Fruit fly (Drosophila melanogaster) whole organism, embryonic: ENCODE data around the gene CG43998.
A peak's percentile ranks its signal among the peaks of the same experiment; 100 is the strongest.

ENCODE experiments used
- Aef1 ChIP-seq: fragments of 200-800 bp; sonication (Bioruptor generic); IDR thresholded peaks from 3 replicates; pipeline ENCODE4 v1.3.6; 2022; ENCODE audit warnings: missing biosample characterization, missing genetic modification characterization
- Bteb2 ChIP-seq: fragments of 200-800 bp; sonication (Bioruptor generic); optimal IDR thresholded peaks from 2 replicates; lab custom pipeline; 2016; ENCODE audit warnings: missing biosample characterization, missing genetic modification characterization
- CG1024 ChIP-seq: fragments of 200-800 bp; sonication (Bioruptor generic); IDR thresholded peaks from 2 replicates; pipeline ENCODE4 v1.3.6; 2022; ENCODE audit warnings: missing biosample characterization, missing genetic modification characterization
- CG11085 ChIP-seq: fragments of 200-800 bp; sonication (Bioruptor generic); IDR thresholded peaks from 2 replicates; pipeline ENCODE4 v1.3.6; 2022; ENCODE audit warnings: missing biosample characterization, missing genetic modification characterization
- CG13287 ChIP-seq: fragments of 200-800 bp; sonication (Bioruptor generic); IDR thresholded peaks from 2 replicates; pipeline ENCODE4 v1.3.6; 2022; ENCODE audit warnings: missing biosample characterization, missing genetic modification characterization; ENCODE audit not compliant: partially characterized antibody
- CG13775 ChIP-seq: fragments of 200-800 bp; sonication (Bioruptor generic); optimal IDR thresholded peaks from 3 replicates; lab custom pipeline; 2017; ENCODE audit warnings: missing biosample characterization, mild to moderate bottlenecking, missing genetic modification characterization
- CG14710 ChIP-seq: fragments of 200-800 bp; sonication (Bioruptor generic); optimal IDR thresholded peaks from 3 replicates; lab custom pipeline; 2019; ENCODE audit warnings: missing biosample characterization, mild to moderate bottlenecking, missing genetic modification characterization, moderate library complexity
- CG15011 ChIP-seq: fragments of 200-800 bp; sonication (Bioruptor generic); optimal IDR thresholded peaks from 3 replicates; lab custom pipeline; 2018; ENCODE audit warnings: missing biosample characterization, mild to moderate bottlenecking, missing genetic modification characterization
- CG15601 ChIP-seq: fragments of 200-800 bp; sonication (Bioruptor generic); optimal IDR thresholded peaks from 3 replicates; lab custom pipeline; 2019; ENCODE audit warnings: missing biosample characterization, mild to moderate bottlenecking, missing genetic modification characterization, moderate library complexity
- CG1602 ChIP-seq: fragments of 200-800 bp; sonication (Bioruptor generic); optimal IDR thresholded peaks from 3 replicates; lab custom pipeline; 2016; ENCODE audit warnings: missing biosample characterization, missing genetic modification characterization
- CG16779 ChIP-seq: fragments of 200-800 bp; sonication (Bioruptor generic); IDR thresholded peaks from 2 replicates; pipeline ENCODE4 v1.3.6; 2022; ENCODE audit warnings: missing biosample characterization, missing genetic modification characterization
- CG17385 ChIP-seq: fragments of 200-800 bp; sonication (Bioruptor generic); optimal IDR thresholded peaks from 3 replicates; lab custom pipeline; 2018; ENCODE audit warnings: missing biosample characterization, mild to moderate bottlenecking, missing genetic modification characterization
- CG1792 ChIP-seq: fragments of 200-800 bp; sonication (Bioruptor generic); optimal IDR thresholded peaks from 2 replicates; lab custom pipeline; 2016; ENCODE audit warnings: missing biosample characterization, missing genetic modification characterization
- CG18011 ChIP-seq: fragments of 200-800 bp; sonication (Bioruptor generic); optimal IDR thresholded peaks from 2 replicates; lab custom pipeline; 2017; ENCODE audit warnings: missing biosample characterization, missing genetic modification characterization, mild to moderate bottlenecking, moderate library complexity, missing genotype
- CG1832 ChIP-seq: fragments of 200-800 bp; sonication (Bioruptor generic); optimal IDR thresholded peaks from 2 replicates; lab custom pipeline; 2017; ENCODE audit warnings: missing biosample characterization, mild to moderate bottlenecking, missing genetic modification characterization, inconsistent platforms
- CG2889 ChIP-seq: fragments of 200-800 bp; sonication (Bioruptor generic); IDR thresholded peaks from 3 replicates; pipeline ENCODE4 v1.3.6; 2022; ENCODE audit warnings: missing biosample characterization, missing genetic modification characterization
- CG31365 ChIP-seq: fragments of 200-800 bp; sonication (Bioruptor generic); optimal IDR thresholded peaks from 2 replicates; lab custom pipeline; 2018; ENCODE audit warnings: missing biosample characterization, mild to moderate bottlenecking, missing genetic modification characterization
- CG31388 ChIP-seq: fragments of 200-800 bp; sonication (Bioruptor generic); optimal IDR thresholded peaks from 2 replicates; lab custom pipeline; 2016; ENCODE audit warnings: missing biosample characterization, missing genetic modification characterization
- CG4328 ChIP-seq: fragments of 200-800 bp; sonication (Bioruptor generic); optimal IDR thresholded peaks from 3 replicates; lab custom pipeline; 2017; ENCODE audit warnings: missing biosample characterization, missing genetic modification reagents, missing genetic modification characterization
- CG4360 ChIP-seq: fragments of 200-800 bp; sonication (Bioruptor generic); IDR thresholded peaks from 2 replicates; pipeline ENCODE4 v1.3.6; 2022; ENCODE audit warnings: missing biosample characterization, missing genetic modification characterization
- CG8359 ChIP-seq: fragments of 200-800 bp; sonication (Bioruptor generic); optimal IDR thresholded peaks from 2 replicates; lab custom pipeline; 2017; ENCODE audit warnings: missing biosample characterization, mild to moderate bottlenecking, missing genetic modification characterization, borderline replicate concordance
- CG8388 ChIP-seq: fragments of 200-800 bp; sonication (Bioruptor generic); optimal IDR thresholded peaks from 2 replicates; lab custom pipeline; 2019; ENCODE audit warnings: missing biosample characterization, mild to moderate bottlenecking, missing genetic modification characterization, moderate library complexity
- D19A ChIP-seq: fragments of 200-800 bp; optimal IDR thresholded peaks from 3 replicates; lab custom pipeline; 2019; ENCODE audit warnings: missing biosample characterization, mild to moderate bottlenecking, missing genetic modification characterization, moderate library complexity
- Doc2 ChIP-seq: fragments of 200-800 bp; sonication (Bioruptor generic); IDR thresholded peaks from 2 replicates; pipeline ENCODE4 v1.3.6; 2022; ENCODE audit warnings: missing biosample characterization, missing genetic modification characterization
- Dref ChIP-seq: fragments of 200-800 bp; sonication (Bioruptor generic); IDR thresholded peaks from 2 replicates; pipeline ENCODE4 v1.3.6; 2022; ENCODE audit warnings: missing biosample characterization, missing genetic modification characterization
- E2f2 ChIP-seq: fragments of 200-800 bp; sonication (Bioruptor generic); IDR thresholded peaks from 2 replicates; pipeline ENCODE4 v1.3.6; 2022; ENCODE audit warnings: missing biosample characterization, missing genetic modification characterization
- Ets65A ChIP-seq: fragments of 200-800 bp; sonication (Bioruptor generic); peaks from one replicate; lab custom pipeline; 2016; ENCODE audit warnings: missing biosample characterization, missing genetic modification characterization
- HLH3B ChIP-seq: fragments of 200-800 bp; sonication (Bioruptor generic); IDR thresholded peaks from 2 replicates; pipeline ENCODE4 v1.3.6; 2022; ENCODE audit warnings: missing biosample characterization, missing genetic modification characterization
- Hey ChIP-seq: fragments of 200-800 bp; sonication (Bioruptor generic); optimal IDR thresholded peaks from 3 replicates; lab custom pipeline; 2018; ENCODE audit warnings: missing biosample characterization, mild to moderate bottlenecking, missing genetic modification characterization
- Hmr ChIP-seq: fragments of 200-800 bp; sonication (Bioruptor generic); optimal IDR thresholded peaks from 3 replicates; lab custom pipeline; 2017; ENCODE audit warnings: mild to moderate bottlenecking, missing biosample characterization, missing genetic modification reagents, missing genetic modification characterization
- Hr3 ChIP-seq: fragments of 200-800 bp; sonication (Bioruptor generic); optimal IDR thresholded peaks from 3 replicates; lab custom pipeline; 2016; ENCODE audit warnings: missing biosample characterization, missing genetic modification characterization
- Hr78 ChIP-seq, 2 experiments: fragments of 200-800 bp in 1 of 2; fragments of >200 bp in 1 of 2; sonication (Bioruptor generic) in 1 of 2; optimal IDR thresholded peaks; 2 replicates each; lab custom pipeline; 2017 to 2019; ENCODE audit warnings: missing biosample characterization in 2 of 2, missing genetic modification characterization in 2 of 2, mild to moderate bottlenecking in 1 of 2, moderate library complexity in 1 of 2
- Med ChIP-seq: fragments of 200-800 bp; sonication (Bioruptor generic); peaks from one replicate; lab custom pipeline; 2016; ENCODE audit warnings: missing biosample characterization, missing genetic modification characterization, mild to moderate bottlenecking, inconsistent platforms, moderate library complexity
- Meics ChIP-seq: fragments of 200-800 bp; sonication (Bioruptor generic); optimal IDR thresholded peaks from 2 replicates; lab custom pipeline; 2017; ENCODE audit warnings: missing biosample characterization, mild to moderate bottlenecking, missing genetic modification characterization
- Mrtf ChIP-seq: fragments of 200-800 bp; sonication (Bioruptor generic); IDR thresholded peaks from 3 replicates; pipeline ENCODE4 v1.3.6; 2022; ENCODE audit warnings: missing biosample characterization, missing genetic modification characterization
- Myb ChIP-seq: fragments of 200-800 bp; sonication (Bioruptor generic); optimal IDR thresholded peaks from 2 replicates; lab custom pipeline; 2016; ENCODE audit warnings: missing biosample characterization, missing genetic modification characterization
- Pdp1 ChIP-seq, 2 experiments: fragments of 200-800 bp; sonication (Bioruptor generic); optimal IDR thresholded peaks; 3 replicates each; lab custom pipeline; 2016; ENCODE audit warnings: missing biosample characterization in 2 of 2, missing genetic modification characterization in 2 of 2, mild to moderate bottlenecking in 1 of 2, moderate library complexity in 1 of 2
- Xrp1 ChIP-seq: fragments of 200-800 bp; sonication (Bioruptor generic); IDR thresholded peaks from 2 replicates; pipeline ENCODE4 v1.3.6; 2022; ENCODE audit warnings: missing biosample characterization, missing genetic modification characterization
- al ChIP-seq: fragments of 200-800 bp; sonication (Bioruptor generic); IDR thresholded peaks from 2 replicates; pipeline ENCODE4 v1.3.6; 2022; ENCODE audit warnings: missing biosample characterization, missing genetic modification characterization
- bowl ChIP-seq: fragments of 200-800 bp; sonication (Bioruptor generic); IDR thresholded peaks from 2 replicates; pipeline ENCODE4 v1.3.6; 2022; ENCODE audit warnings: missing biosample characterization, missing genetic modification characterization
- br ChIP-seq: fragments of >200 bp; optimal IDR thresholded peaks from 2 replicates; lab custom pipeline; 2017
- crol ChIP-seq: fragments of 200-800 bp; sonication (Bioruptor generic); IDR thresholded peaks from 2 replicates; pipeline ENCODE4 v1.3.6; 2022; ENCODE audit warnings: missing biosample characterization, missing genetic modification characterization
- exex ChIP-seq: fragments of 200-800 bp; sonication (Bioruptor generic); optimal IDR thresholded peaks from 4 replicates; lab custom pipeline; 2018; ENCODE audit warnings: missing biosample characterization, mild to moderate bottlenecking, missing genetic modification characterization, moderate library complexity
- fd64A ChIP-seq: fragments of 200-800 bp; sonication (Bioruptor generic); optimal IDR thresholded peaks from 3 replicates; lab custom pipeline; 2018; ENCODE audit warnings: missing biosample characterization, mild to moderate bottlenecking, missing genetic modification characterization
- fru ChIP-seq: fragments of >200 bp; optimal IDR thresholded peaks from 2 replicates; lab custom pipeline; 2017
- inv ChIP-seq: fragments of 200-800 bp; sonication (Bioruptor generic); IDR thresholded peaks from 2 replicates; pipeline ENCODE4 v1.3.6; 2022; ENCODE audit warnings: missing biosample characterization, missing genetic modification characterization; ENCODE audit not compliant: partially characterized antibody
- row ChIP-seq: fragments of 200-800 bp; sonication (Bioruptor generic); IDR thresholded peaks from 3 replicates; pipeline ENCODE4 v1.3.6; 2022; ENCODE audit warnings: missing biosample characterization, missing genetic modification characterization
- twi ChIP-seq: fragments of 200-800 bp; optimal IDR thresholded peaks from 2 replicates; lab custom pipeline; 2019; ENCODE audit warnings: missing biosample characterization, mild to moderate bottlenecking, missing genetic modification characterization, moderate library complexity
- vfl ChIP-seq: fragments of 200-800 bp; sonication (Bioruptor generic); optimal IDR thresholded peaks from 2 replicates; lab custom pipeline; 2016; ENCODE audit warnings: missing biosample characterization, missing genetic modification characterization
- wek ChIP-seq: fragments of 200-800 bp; sonication (Bioruptor generic); optimal IDR thresholded peaks from 3 replicates; lab custom pipeline; 2018; ENCODE audit warnings: missing biosample characterization, mild to moderate bottlenecking, missing genetic modification characterization, moderate library complexity
- zen2 ChIP-seq: fragments of 200-800 bp; sonication (Bioruptor generic); IDR thresholded peaks from 3 replicates; pipeline ENCODE4 v1.3.6; 2022; ENCODE audit warnings: missing biosample characterization, missing genetic modification characterization; ENCODE audit not compliant: partially characterized antibody

Gene CG43998

DNA sequence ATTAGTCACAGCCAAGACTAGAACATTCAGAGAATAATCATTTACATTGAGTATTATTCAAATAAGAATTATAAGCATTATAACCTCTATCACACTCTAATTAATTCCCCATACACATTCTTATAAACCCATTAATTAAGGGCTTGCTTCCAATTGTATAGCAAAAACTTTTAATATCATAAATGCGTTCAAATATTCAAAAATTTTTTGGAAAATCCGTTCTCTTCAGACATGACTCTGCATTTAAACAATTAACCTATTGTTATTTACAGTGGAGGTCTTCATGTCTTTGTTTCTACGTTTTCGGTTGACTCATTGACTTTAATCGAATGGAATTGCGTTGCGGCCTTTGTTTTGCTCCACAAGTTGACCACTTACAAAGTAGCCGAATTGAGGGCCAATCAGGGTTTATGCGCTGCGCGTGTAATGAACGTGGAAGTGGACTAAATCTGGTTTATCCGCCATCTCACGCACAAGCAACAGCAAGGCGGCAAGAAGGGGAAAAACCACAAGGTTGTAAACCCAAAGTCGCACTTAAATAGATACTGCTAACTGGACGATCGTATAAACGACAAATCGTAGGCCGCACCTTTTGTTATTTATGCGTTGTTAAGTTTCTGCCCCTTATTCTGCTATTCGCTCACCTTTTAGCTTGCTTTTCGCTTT lies 7.8 kb downstream of the CG43998 start (continued):
- TF ChIP-seq Hmr (GFP tag; lab: Kevin White, UChicago) (peak; percentile 71), CG31365 (tag; lab: Kevin White, UChicago) (peak; percentile 28), al (GFP tag; lab: Robert Waterston, UW) (peak; percentile 56), CG8388 (GFP tag; lab: Kevin White, UChicago) (no peak), Bteb2 (GFP tag; lab: Kevin White, UChicago) (no peak), Mrtf (GFP tag; lab: Robert Waterston, UW) (no peak), Hr3 (no peak), vfl (GFP tag; lab: Kevin White, UChicago) (no peak), Ets65A (GFP tag; lab: Kevin White, UChicago) (peak; percentile 94), twi (tag; lab: Kevin White, UChicago) (no peak), Hr78 (GFP tag; optimal IDR thresholded peaks at IDR 0.05; lab: Kevin White, UChicago) (no peak), Pdp1 (GFP tag; optimal IDR thresholded peaks at IDR 0.05; lab: Kevin White, UChicago) (peak; percentile 3 to 9), Myb (GFP tag; lab: Kevin White, UChicago) (peak; percentile 22), Xrp1 (GFP tag; lab: Robert Waterston, UW) (peak; percentile 27; the same call in 1 of the 2 replicates), bowl (GFP tag; lab: Robert Waterston, UW) (no peak), row (GFP tag; lab: Robert Waterston, UW) (peak; percentile 76), CG18011 (peak; percentile 17), inv (no peak), HLH3B (GFP tag; lab: Robert Waterston, UW) (peak; percentile 42; the same call in 1 of the 2 replicates), br (lab: Kevin White, UChicago) (no peak), CG8359 (GFP tag; lab: Kevin White, UChicago) (no peak), E2f2 (GFP tag; lab: Robert Waterston, UW) (peak; percentile 9; the same call in 1 of the 2 replicates), CG4360 (no peak), CG1832 (GFP tag; lab: Kevin White, UChicago) (no peak), CG4328 (GFP tag; lab: Kevin White, UChicago) (no peak), CG1602 (no peak), Med (GFP tag; lab: Kevin White, UChicago) (peak; percentile 95), crol (peak; percentile 35), fd64A (no peak), CG15011 (no peak), CG1024 (GFP tag; lab: Robert Waterston, UW) (no peak), CG14710 (no peak), CG2889 (GFP tag; lab: Robert Waterston, UW) (no peak), Meics (GFP tag; lab: Kevin White, UChicago) (peak; percentile 59), Hey (tag; lab: Kevin White, UChicago) (peak; percentile 14), CG1792 (GFP tag; lab: Kevin White, UChicago) (peak; percentile 40), CG11085 (GFP tag; lab: Robert Waterston, UW) (peak; percentile 46; the same call in 1 of the 2 replicates), Doc2 (GFP tag; lab: Robert Waterston, UW) (no peak), Aef1 (peak; percentile 48; the same call in 1 of the 3 replicates), CG17385 (GFP tag; lab: Kevin White, UChicago) (peak; percentile 25), CG13775 (GFP tag; lab: Kevin White, UChicago) (no peak), CG15601 (tag; lab: Kevin White, UChicago) (no peak), Dref (GFP tag; lab: Robert Waterston, UW) (no peak), CG16779 (GFP tag; lab: Robert Waterston, UW) (peak; percentile 75), wek (GFP tag; lab: Kevin White, UChicago) (no peak), zen2 (GFP tag; lab: Robert Waterston, UW) (no peak), D19A (tag; lab: Kevin White, UChicago) (no peak), exex (tag; lab: Kevin White, UChicago) (no peak), fru (lab: Kevin White, UChicago) (no peak), CG13287 (GFP tag; lab: Robert Waterston, UW) (no peak), CG31388 (GFP tag; lab: Kevin White, UChicago) (no peak)
